Worm (Caenorhabditis elegans) whole organism, young adult: Measurements from ENCODE around the gene srj-25.

Source experiments
- F49E8.2 ChIP-seq: sonication (generic microtip); optimal IDR thresholded peaks from 3 replicates; lab custom pipeline; 2017; ENCODE audit warnings: missing genetic modification characterization, mild to moderate bottlenecking, missing compliant biosample characterization, antibody characterized with exemption, moderate library complexity; ENCODE audit not compliant: insufficient read depth
- F57C9.4 ChIP-seq: sonication (generic microtip); optimal IDR thresholded peaks from 2 replicates; lab custom pipeline; 2017; ENCODE audit warnings: mild to moderate bottlenecking, missing genetic modification characterization, missing compliant biosample characterization
- T26A5.8 ChIP-seq: sonication (generic microtip); optimal IDR thresholded peaks from 2 replicates; lab custom pipeline; 2016; ENCODE audit warnings: missing genetic modification characterization, missing compliant biosample characterization
- akir-1 ChIP-seq: fragments of 200-800 bp; sonication (Bioruptor generic); optimal IDR thresholded peaks from 2 replicates; lab custom pipeline; 2018; ENCODE audit warnings: mild to moderate bottlenecking, missing genetic modification characterization, moderate library complexity, missing compliant biosample characterization
- attf-3 ChIP-seq: fragments of 200-800 bp; sonication (Bioruptor generic); conservative IDR thresholded peaks from 2 replicates; pipeline ENCODE4 v1.3.6; 2022; ENCODE audit warnings: missing genetic modification reagents, missing genetic modification characterization, missing compliant biosample characterization
- egl-18 ChIP-seq: fragments of 200-800 bp; sonication (Bioruptor generic); IDR thresholded peaks from 2 replicates; pipeline ENCODE4 v1.3.6; 2022; ENCODE audit warnings: missing genetic modification reagents, missing genetic modification characterization, missing compliant biosample characterization
- lag-1 ChIP-seq: fragments of 200-800 bp; sonication (Bioruptor generic); IDR thresholded peaks from 2 replicates; pipeline ENCODE4 v1.3.6; 2022; ENCODE audit warnings: missing genetic modification reagents, missing genetic modification characterization, missing compliant biosample characterization
- lin-35 ChIP-seq, 3 experiments: fragments of 150-350 bp in 2 of 3; sonication (generic microtip) in 1 of 3; optimal IDR thresholded peaks; 2 replicates each; lab custom pipeline; 2014 to 2018; ENCODE audit warnings: missing biosample characterization in 3 of 3, missing genetic modification characterization in 3 of 3, missing genetic modification reagents in 3 of 3
- nhr-27 ChIP-seq: fragments of 200-800 bp; sonication (Bioruptor generic); optimal IDR thresholded peaks from 2 replicates; lab custom pipeline; 2018; ENCODE audit warnings: mild to moderate bottlenecking, missing genetic modification characterization, moderate library complexity, missing compliant biosample characterization
- pha-4 ChIP-seq: fragments of 150-350 bp; sonication (generic microtip); optimal IDR thresholded peaks from 2 replicates; lab custom pipeline; 2014; ENCODE audit warnings: missing biosample characterization, missing genetic modification reagents, missing genetic modification characterization
- tlf-1 ChIP-seq: fragments of 200-800 bp; sonication (Bioruptor generic); optimal IDR thresholded peaks from 2 replicates; lab custom pipeline; 2018; ENCODE audit warnings: mild to moderate bottlenecking, missing genetic modification characterization, missing compliant biosample characterization
- zim-3 ChIP-seq: sonication (generic microtip); optimal IDR thresholded peaks from 2 replicates; lab custom pipeline; 2017; ENCODE audit warnings: mild to moderate bottlenecking, missing genetic modification characterization, moderate library complexity, missing compliant biosample characterization

DNA sequence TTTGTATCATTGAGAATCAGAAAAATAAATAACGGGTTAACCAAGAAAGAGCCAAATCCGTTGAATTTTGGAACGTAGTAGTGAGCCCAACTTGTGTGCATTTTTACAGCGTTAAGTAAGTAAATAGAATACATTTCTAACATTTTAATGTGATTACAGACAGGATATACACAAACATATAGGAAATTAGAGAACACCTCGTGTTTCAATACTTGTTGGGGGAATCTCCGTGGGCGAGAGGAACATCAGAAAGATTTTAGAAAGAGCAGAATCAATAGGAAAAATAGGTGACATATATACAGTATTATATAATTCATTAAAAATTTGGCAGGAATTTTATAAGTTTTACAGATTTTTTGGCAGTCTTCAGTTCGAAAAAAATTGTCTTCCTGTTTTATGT lies 2.7 kb upstream of the srj-25 start, which contains the start of gene srj-24:
- no peak for TF ChIP-seq F49E8.2 (tag; lab: Kevin White, UChicago)
- TF ChIP-seq zim-3, result no peak
- TF ChIP-seq egl-18, result no peak
- no peak for TF ChIP-seq attf-3 (GFP tag; lab: Robert Waterston, UW)
- no peak for TF ChIP-seq lin-35 (GFP tag; optimal IDR thresholded peaks at IDR 0.05; lab: Kevin White, UChicago)
- no peak for TF ChIP-seq nhr-27
- TF ChIP-seq pha-4, result no peak
- TF ChIP-seq tlf-1, result no peak
- TF ChIP-seq F57C9.4 (tag; lab: Kevin White, UChicago), result no peak
- TF ChIP-seq akir-1 (GFP tag; lab: Kevin White, UChicago), result no peak
- TF ChIP-seq lag-1, result no peak
- TF ChIP-seq T26A5.8 (tag; lab: Kevin White, UChicago), result no peak
